Worm (Caenorhabditis elegans) whole organism, L2 larva: ENCODE data around the gene cutl-27.

Experiments used
- C34F6.9 ChIP-seq: fragments of 150-350 bp; optimal IDR thresholded peaks from 2 replicates; lab custom pipeline; 2014; ENCODE audit warnings: missing biosample characterization, missing genetic modification characterization
- F13H6.1 ChIP-seq: sonication (generic microtip); optimal IDR thresholded peaks from 2 replicates; lab custom pipeline; 2016; ENCODE audit warnings: missing genetic modification characterization, missing compliant biosample characterization
- R02D3.7 ChIP-seq: fragments of 150-350 bp; optimal IDR thresholded peaks from 2 replicates; lab custom pipeline; 2014; ENCODE audit warnings: missing biosample characterization, missing genetic modification characterization
- ZK546.5 ChIP-seq: sonication (generic microtip); optimal IDR thresholded peaks from 2 replicates; lab custom pipeline; 2017; ENCODE audit warnings: missing biosample characterization, missing genetic modification characterization
- aly-2 ChIP-seq: fragments of 150-350 bp; optimal IDR thresholded peaks from 2 replicates; lab custom pipeline; 2014; ENCODE audit warnings: missing biosample characterization, missing genetic modification characterization
- ceh-16 ChIP-seq: fragments of 150-350 bp; optimal IDR thresholded peaks from 2 replicates; lab custom pipeline; 2014; ENCODE audit warnings: missing biosample characterization, missing genetic modification characterization
- ceh-82 ChIP-seq: fragments of 150-350 bp; optimal IDR thresholded peaks from 2 replicates; lab custom pipeline; 2014; ENCODE audit warnings: missing biosample characterization, missing genetic modification characterization
- crh-2 ChIP-seq: sonication (generic microtip); optimal IDR thresholded peaks from 2 replicates; lab custom pipeline; 2017; ENCODE audit warnings: missing biosample characterization, missing genetic modification characterization
- egl-27 ChIP-seq: sonication (generic microtip); optimal IDR thresholded peaks from 3 replicates; lab custom pipeline; 2017; ENCODE audit warnings: missing biosample characterization, missing genetic modification reagents, missing genetic modification characterization
- elt-1 ChIP-seq: fragments of 150-350 bp; optimal IDR thresholded peaks from 2 replicates; lab custom pipeline; 2014; ENCODE audit warnings: missing biosample characterization, missing genetic modification characterization
- elt-3 ChIP-seq: sonication (generic microtip); optimal IDR thresholded peaks from 2 replicates; lab custom pipeline; 2017; ENCODE audit warnings: missing biosample characterization, missing genetic modification characterization
- fos-1 ChIP-seq: fragments of 150-350 bp; optimal IDR thresholded peaks from 2 replicates; lab custom pipeline; 2014; ENCODE audit warnings: missing biosample characterization, missing genetic modification characterization
- gmeb-1 ChIP-seq: fragments of 150-350 bp; optimal IDR thresholded peaks from 2 replicates; lab custom pipeline; 2014; ENCODE audit warnings: missing biosample characterization, missing genetic modification characterization
- lin-13 ChIP-seq: fragments of 150-350 bp; optimal IDR thresholded peaks from 2 replicates; lab custom pipeline; 2014; ENCODE audit warnings: missing biosample characterization, missing genetic modification reagents, missing genetic modification characterization
- lsy-2 ChIP-seq, 2 experiments: fragments of 150-350 bp in 1 of 2; sonication (generic microtip) in 1 of 2; optimal IDR thresholded peaks; 2 replicates each; lab custom pipeline; 2014 to 2017; ENCODE audit warnings: missing biosample characterization in 2 of 2, missing genetic modification characterization in 2 of 2
- mab-5 ChIP-seq: fragments of 150-350 bp; optimal IDR thresholded peaks from 2 replicates; lab custom pipeline; 2014; ENCODE audit warnings: missing biosample characterization, missing genetic modification characterization
- mbf-1 ChIP-seq: sonication (generic microtip); optimal IDR thresholded peaks from 2 replicates; lab custom pipeline; 2017; ENCODE audit warnings: missing biosample characterization, missing genetic modification characterization
- nhr-11 ChIP-seq: fragments of 150-350 bp; optimal IDR thresholded peaks from 2 replicates; lab custom pipeline; 2014; ENCODE audit warnings: missing biosample characterization, missing genetic modification characterization
- nhr-12 ChIP-seq: fragments of 150-350 bp; optimal IDR thresholded peaks from 2 replicates; lab custom pipeline; 2014; ENCODE audit warnings: missing biosample characterization, missing genetic modification characterization
- nhr-129 ChIP-seq: fragments of 150-350 bp; optimal IDR thresholded peaks from 2 replicates; lab custom pipeline; 2014; ENCODE audit warnings: missing biosample characterization, missing genetic modification characterization
- nhr-23 ChIP-seq: fragments of 150-350 bp; optimal IDR thresholded peaks from 2 replicates; lab custom pipeline; 2014; ENCODE audit warnings: missing biosample characterization, missing genetic modification reagents, missing genetic modification characterization
- nhr-237 ChIP-seq: fragments of 150-350 bp; optimal IDR thresholded peaks from 2 replicates; lab custom pipeline; 2014; ENCODE audit warnings: missing biosample characterization, missing genetic modification characterization
- nhr-25 ChIP-seq: fragments of 150-350 bp; sonication (generic microtip); optimal IDR thresholded peaks from 3 replicates; lab custom pipeline; 2014; ENCODE audit warnings: missing biosample characterization, missing genetic modification characterization
- nhr-6 ChIP-seq: fragments of 150-350 bp; optimal IDR thresholded peaks from 2 replicates; lab custom pipeline; 2014; ENCODE audit warnings: missing biosample characterization, missing genetic modification characterization
- nhr-77 ChIP-seq: fragments of 150-350 bp; optimal IDR thresholded peaks from 2 replicates; lab custom pipeline; 2014; ENCODE audit warnings: missing biosample characterization, missing genetic modification characterization
- sem-4 ChIP-seq: fragments of 150-350 bp; optimal IDR thresholded peaks from 2 replicates; lab custom pipeline; 2014; ENCODE audit warnings: missing biosample characterization, missing genetic modification reagents, missing genetic modification characterization
- skn-1 ChIP-seq: sonication (generic microtip); optimal IDR thresholded peaks from 2 replicates; lab custom pipeline; 2017; ENCODE audit warnings: missing biosample characterization, missing genetic modification characterization
- sma-3 ChIP-seq: sonication (generic microtip); optimal IDR thresholded peaks from 2 replicates; lab custom pipeline; 2016; ENCODE audit warnings: missing genetic modification reagents, missing genetic modification characterization, missing compliant biosample characterization
- snpc-4 ChIP-seq: fragments of 150-350 bp; optimal IDR thresholded peaks from 2 replicates; lab custom pipeline; 2014; ENCODE audit warnings: missing biosample characterization, missing genetic modification characterization
- unc-39 ChIP-seq: fragments of 150-350 bp; optimal IDR thresholded peaks from 2 replicates; lab custom pipeline; 2014; ENCODE audit warnings: missing biosample characterization, missing genetic modification characterization
- unc-55 ChIP-seq: fragments of 150-350 bp; sonication (generic microtip); optimal IDR thresholded peaks from 3 replicates; lab custom pipeline; 2014; ENCODE audit warnings: missing biosample characterization, missing genetic modification reagents, missing genetic modification characterization
- unc-62 ChIP-seq: fragments of 150-350 bp; optimal IDR thresholded peaks from 2 replicates; lab custom pipeline; 2014; ENCODE audit warnings: missing biosample characterization, missing genetic modification reagents, missing genetic modification characterization
- zag-1 ChIP-seq: fragments of 150-350 bp; optimal IDR thresholded peaks from 2 replicates; lab custom pipeline; 2014; ENCODE audit warnings: missing biosample characterization, missing genetic modification characterization
- ztf-1 ChIP-seq: fragments of 200-800 bp; sonication (Bioruptor generic); conservative IDR thresholded peaks from 2 replicates; pipeline ENCODE4 v1.3.6; 2022; ENCODE audit warnings: missing genetic modification characterization, missing compliant biosample characterization
- ztf-11 ChIP-seq: sonication (generic microtip); optimal IDR thresholded peaks from 2 replicates; lab custom pipeline; 2017; ENCODE audit warnings: missing biosample characterization, missing genetic modification characterization
- ztf-4 ChIP-seq: fragments of 150-350 bp; optimal IDR thresholded peaks from 2 replicates; lab custom pipeline; 2014; ENCODE audit warnings: missing biosample characterization, missing genetic modification characterization

The cutl-27 gene

ce11 chrIV:11878249-11878648 is at the start of gene cutl-27:
Gene cutl-27 (plus strand): TSS chrIV:11878549.
- TF ChIP-seq snpc-4 (tag; lab: Kevin White, UChicago) (no peak), unc-39 (tag; lab: Kevin White, UChicago) (no peak), lin-13 (GFP tag; lab: Kevin White, UChicago) (no peak), gmeb-1 (tag; lab: Kevin White, UChicago) (no peak), ZK546.5 (tag; lab: Kevin White, UChicago) (no peak), sma-3 (GFP tag; lab: Kevin White, UChicago) (no peak), C34F6.9 (tag; lab: Kevin White, UChicago) (no peak), nhr-25 (tag; lab: Kevin White, UChicago) (no peak), ztf-4 (no peak)
- TF ChIP-seq, all 48 proteins: peak for 0

- TF ChIP-seq nhr-23 (tag; lab: Kevin White, UChicago) (no peak), unc-55 (no peak), mab-5 (no peak), unc-62 (GFP tag; lab: Kevin White, UChicago) (no peak), skn-1 (tag; lab: Kevin White, UChicago) (no peak), ceh-82 (tag; lab: Kevin White, UChicago) (no peak), mbf-1 (tag; lab: Kevin White, UChicago) (no peak), elt-3 (tag; lab: Kevin White, UChicago) (no peak), ztf-11 (tag; lab: Kevin White, UChicago) (no peak), nhr-25 (tag; lab: Kevin White, UChicago) (no peak), fos-1 (tag; lab: Kevin White, UChicago) (no peak), ztf-4 (no peak), sem-4 (tag; lab: Kevin White, UChicago) (no peak), nhr-237 (tag; lab: Kevin White, UChicago) (no peak), R02D3.7 (tag; lab: Kevin White, UChicago) (no peak), nhr-6 (tag; lab: Kevin White, UChicago) (no peak), F13H6.1 (tag; lab: Kevin White, UChicago) (no peak)
These were observed 44.9 kb upstream of the cutl-27 start, which contains the start of gene M117.4 for ce11 chrIV:11833456-11833855. Gene M117.4 (minus strand): TSS chrIV:11833556.

- TF ChIP-seq ztf-1 (GFP tag; lab: Robert Waterston, UW) (no peak), ztf-4 (no peak), unc-62 (GFP tag; lab: Kevin White, UChicago) (no peak), nhr-12 (no peak), sem-4 (tag; lab: Kevin White, UChicago) (no peak), lin-13 (GFP tag; lab: Kevin White, UChicago) (no peak), crh-2 (tag; lab: Kevin White, UChicago) (no peak), elt-3 (tag; lab: Kevin White, UChicago) (no peak), fos-1 (tag; lab: Kevin White, UChicago) (no peak), ceh-16 (tag; lab: Kevin White, UChicago) (no peak), mbf-1 (tag; lab: Kevin White, UChicago) (no peak), mab-5 (no peak), ztf-11 (tag; lab: Kevin White, UChicago) (no peak), aly-2 (tag; lab: Kevin White, UChicago) (no peak)
These were observed 39.7 kb upstream of the cutl-27 start, which contains the start of gene fbxb-3 for ce11 chrIV:11838657-11839056. Gene fbxb-3 (plus strand): TSS chrIV:11838957.

- no peak for TF ChIP-seq F13H6.1 (tag; lab: Kevin White, UChicago)
- TF ChIP-seq zag-1 (tag; lab: Kevin White, UChicago) = no peak
- no peak for TF ChIP-seq nhr-77 (tag; lab: Kevin White, UChicago)
- no peak for TF ChIP-seq egl-27
- no peak for TF ChIP-seq elt-1
- TF ChIP-seq ceh-82 (tag; lab: Kevin White, UChicago) = no peak
- TF ChIP-seq lsy-2 (tag; optimal IDR thresholded peaks at IDR 0.05; lab: Kevin White, UChicago) = no peak
- no peak for TF ChIP-seq nhr-11 (tag; lab: Kevin White, UChicago)
- TF ChIP-seq nhr-237 (tag; lab: Kevin White, UChicago) = no peak
- TF ChIP-seq nhr-6 (tag; lab: Kevin White, UChicago) = no peak
- TF ChIP-seq nhr-129 (tag; lab: Kevin White, UChicago) = no peak
- TF ChIP-seq, all 48 proteins: peak for 0
These were observed 36.2 kb upstream of the cutl-27 start, which contains the start of gene F38H4.3 for ce11 chrIV:11842121-11842520. Gene F38H4.3 (plus strand): TSS chrIV:11842421.
